Worm (Caenorhabditis elegans) whole organism, L2 larva: Measurements from ENCODE around the gene T05H10.8.

Experiments
- C34F6.9 ChIP-seq: fragments of 150-350 bp; optimal IDR thresholded peaks from 2 replicates; lab custom pipeline; 2014; ENCODE audit warnings: missing biosample characterization, missing genetic modification characterization
- F13H6.1 ChIP-seq: sonication (generic microtip); optimal IDR thresholded peaks from 2 replicates; lab custom pipeline; 2016; ENCODE audit warnings: missing genetic modification characterization, missing compliant biosample characterization
- Y55F3AM.14 ChIP-seq: fragments of 200-800 bp; sonication (Bioruptor generic); optimal IDR thresholded peaks from 2 replicates; lab custom pipeline; 2018; ENCODE audit warnings: mild to moderate bottlenecking, missing genetic modification characterization, missing compliant biosample characterization
- ZK546.5 ChIP-seq: sonication (generic microtip); optimal IDR thresholded peaks from 2 replicates; lab custom pipeline; 2017; ENCODE audit warnings: missing biosample characterization, missing genetic modification characterization
- blmp-1 ChIP-seq: sonication (generic microtip); optimal IDR thresholded peaks from 2 replicates; lab custom pipeline; 2017; ENCODE audit warnings: missing genetic modification characterization, mild to moderate bottlenecking, missing compliant biosample characterization, antibody characterized with exemption, moderate library complexity; ENCODE audit not compliant: insufficient read depth
- ceh-16 ChIP-seq: fragments of 150-350 bp; optimal IDR thresholded peaks from 2 replicates; lab custom pipeline; 2014; ENCODE audit warnings: missing biosample characterization, missing genetic modification characterization
- crh-2 ChIP-seq: sonication (generic microtip); optimal IDR thresholded peaks from 2 replicates; lab custom pipeline; 2017; ENCODE audit warnings: missing biosample characterization, missing genetic modification characterization
- dmd-4 ChIP-seq: sonication (generic microtip); optimal IDR thresholded peaks from 2 replicates; lab custom pipeline; 2017; ENCODE audit warnings: missing biosample characterization, missing genetic modification characterization
- egl-27 ChIP-seq: sonication (generic microtip); optimal IDR thresholded peaks from 3 replicates; lab custom pipeline; 2017; ENCODE audit warnings: missing biosample characterization, missing genetic modification reagents, missing genetic modification characterization
- elt-1 ChIP-seq: fragments of 150-350 bp; optimal IDR thresholded peaks from 2 replicates; lab custom pipeline; 2014; ENCODE audit warnings: missing biosample characterization, missing genetic modification characterization
- elt-3 ChIP-seq: sonication (generic microtip); optimal IDR thresholded peaks from 2 replicates; lab custom pipeline; 2017; ENCODE audit warnings: missing biosample characterization, missing genetic modification characterization
- fos-1 ChIP-seq: fragments of 150-350 bp; optimal IDR thresholded peaks from 2 replicates; lab custom pipeline; 2014; ENCODE audit warnings: missing biosample characterization, missing genetic modification characterization
- gmeb-1 ChIP-seq: fragments of 150-350 bp; optimal IDR thresholded peaks from 2 replicates; lab custom pipeline; 2014; ENCODE audit warnings: missing biosample characterization, missing genetic modification characterization
- lin-11 ChIP-seq: fragments of 150-350 bp; sonication (generic microtip); optimal IDR thresholded peaks from 2 replicates; lab custom pipeline; 2014; ENCODE audit warnings: missing biosample characterization, missing genetic modification characterization, inconsistent platforms, mixed read lengths
- lin-13 ChIP-seq: fragments of 150-350 bp; optimal IDR thresholded peaks from 2 replicates; lab custom pipeline; 2014; ENCODE audit warnings: missing biosample characterization, missing genetic modification reagents, missing genetic modification characterization
- lsy-2 ChIP-seq, 2 experiments: fragments of 150-350 bp in 1 of 2; sonication (generic microtip) in 1 of 2; optimal IDR thresholded peaks; 2 replicates each; lab custom pipeline; 2014 to 2017; ENCODE audit warnings: missing biosample characterization in 2 of 2, missing genetic modification characterization in 2 of 2
- mab-5 ChIP-seq: fragments of 150-350 bp; optimal IDR thresholded peaks from 2 replicates; lab custom pipeline; 2014; ENCODE audit warnings: missing biosample characterization, missing genetic modification characterization
- mdl-1 ChIP-seq, 2 experiments: fragments of 150-350 bp in 1 of 2; sonication (generic microtip) in 1 of 2; optimal IDR thresholded peaks; 2 replicates each; lab custom pipeline; 2017; ENCODE audit warnings: missing biosample characterization in 2 of 2, missing genetic modification characterization in 2 of 2
- nhr-10 ChIP-seq: sonication (generic microtip); optimal IDR thresholded peaks from 2 replicates; lab custom pipeline; 2017; ENCODE audit warnings: missing biosample characterization, missing genetic modification characterization
- nhr-11 ChIP-seq: fragments of 150-350 bp; optimal IDR thresholded peaks from 2 replicates; lab custom pipeline; 2014; ENCODE audit warnings: missing biosample characterization, missing genetic modification characterization
- nhr-129 ChIP-seq: fragments of 150-350 bp; optimal IDR thresholded peaks from 2 replicates; lab custom pipeline; 2014; ENCODE audit warnings: missing biosample characterization, missing genetic modification characterization
- nhr-21 ChIP-seq: fragments of 150-350 bp; optimal IDR thresholded peaks from 2 replicates; lab custom pipeline; 2014; ENCODE audit warnings: missing biosample characterization, missing genetic modification characterization
- nhr-23 ChIP-seq: fragments of 150-350 bp; optimal IDR thresholded peaks from 2 replicates; lab custom pipeline; 2014; ENCODE audit warnings: missing biosample characterization, missing genetic modification reagents, missing genetic modification characterization
- nhr-237 ChIP-seq: fragments of 150-350 bp; optimal IDR thresholded peaks from 2 replicates; lab custom pipeline; 2014; ENCODE audit warnings: missing biosample characterization, missing genetic modification characterization
- nhr-25 ChIP-seq: fragments of 150-350 bp; sonication (generic microtip); optimal IDR thresholded peaks from 3 replicates; lab custom pipeline; 2014; ENCODE audit warnings: missing biosample characterization, missing genetic modification characterization
- nhr-6 ChIP-seq: fragments of 150-350 bp; optimal IDR thresholded peaks from 2 replicates; lab custom pipeline; 2014; ENCODE audit warnings: missing biosample characterization, missing genetic modification characterization
- nhr-77 ChIP-seq: fragments of 150-350 bp; optimal IDR thresholded peaks from 2 replicates; lab custom pipeline; 2014; ENCODE audit warnings: missing biosample characterization, missing genetic modification characterization
- sem-4 ChIP-seq: fragments of 150-350 bp; optimal IDR thresholded peaks from 2 replicates; lab custom pipeline; 2014; ENCODE audit warnings: missing biosample characterization, missing genetic modification reagents, missing genetic modification characterization
- skn-1 ChIP-seq: sonication (generic microtip); optimal IDR thresholded peaks from 2 replicates; lab custom pipeline; 2017; ENCODE audit warnings: missing biosample characterization, missing genetic modification characterization
- sma-3 ChIP-seq: sonication (generic microtip); optimal IDR thresholded peaks from 2 replicates; lab custom pipeline; 2016; ENCODE audit warnings: missing genetic modification reagents, missing genetic modification characterization, missing compliant biosample characterization
- sma-9 ChIP-seq, 2 experiments: fragments of 150-350 bp in 1 of 2; sonication (generic microtip) in 1 of 2; optimal IDR thresholded peaks; 2 replicates each; lab custom pipeline; 2014 to 2016; ENCODE audit warnings: missing genetic modification characterization in 2 of 2, mild to moderate bottlenecking in 1 of 2, missing biosample characterization in 1 of 2, missing compliant biosample characterization in 1 of 2, missing genetic modification reagents in 1 of 2, moderate library complexity in 1 of 2
- snpc-4 ChIP-seq: fragments of 150-350 bp; optimal IDR thresholded peaks from 2 replicates; lab custom pipeline; 2014; ENCODE audit warnings: missing biosample characterization, missing genetic modification characterization
- unc-39 ChIP-seq: fragments of 150-350 bp; optimal IDR thresholded peaks from 2 replicates; lab custom pipeline; 2014; ENCODE audit warnings: missing biosample characterization, missing genetic modification characterization
- unc-55 ChIP-seq: fragments of 150-350 bp; sonication (generic microtip); optimal IDR thresholded peaks from 3 replicates; lab custom pipeline; 2014; ENCODE audit warnings: missing biosample characterization, missing genetic modification reagents, missing genetic modification characterization
- unc-62 ChIP-seq: fragments of 150-350 bp; optimal IDR thresholded peaks from 2 replicates; lab custom pipeline; 2014; ENCODE audit warnings: missing biosample characterization, missing genetic modification reagents, missing genetic modification characterization
- zag-1 ChIP-seq: fragments of 150-350 bp; optimal IDR thresholded peaks from 2 replicates; lab custom pipeline; 2014; ENCODE audit warnings: missing biosample characterization, missing genetic modification characterization
- ztf-1 ChIP-seq: fragments of 200-800 bp; sonication (Bioruptor generic); conservative IDR thresholded peaks from 2 replicates; pipeline ENCODE4 v1.3.6; 2022; ENCODE audit warnings: missing genetic modification characterization, missing compliant biosample characterization
- ztf-11 ChIP-seq: sonication (generic microtip); optimal IDR thresholded peaks from 2 replicates; lab custom pipeline; 2017; ENCODE audit warnings: missing biosample characterization, missing genetic modification characterization
- ztf-4 ChIP-seq: fragments of 150-350 bp; optimal IDR thresholded peaks from 2 replicates; lab custom pipeline; 2014; ENCODE audit warnings: missing biosample characterization, missing genetic modification characterization

T05H10.8 gene

ce11 chrII:8065985-8066384, 7.1 kb downstream of the T05H10.8 start, which contains the start of gene pdha-1:
Gene pdha-1 (plus strand): TSS chrII:8066285.
- TF ChIP-seq fos-1 (tag; lab: Kevin White, UChicago) (no peak), lsy-2 (tag; optimal IDR thresholded peaks at IDR 0.05; lab: Kevin White, UChicago) (no peak), elt-3 (tag; lab: Kevin White, UChicago) (no peak), unc-55 (no peak), gmeb-1 (tag; lab: Kevin White, UChicago) (no peak), F13H6.1 (tag; lab: Kevin White, UChicago) (no peak), ceh-16 (tag; lab: Kevin White, UChicago) (no peak), nhr-77 (tag; lab: Kevin White, UChicago) (no peak), nhr-237 (tag; lab: Kevin White, UChicago) (no peak)

ce11 chrII:8071012-8071625, 12.2 kb downstream of the T05H10.8 start:
- TF ChIP-seq ceh-16 (tag; lab: Kevin White, UChicago): no peak
- no peak for TF ChIP-seq elt-3 (tag; lab: Kevin White, UChicago)
- TF ChIP-seq lsy-2 (tag; optimal IDR thresholded peaks at IDR 0.05; lab: Kevin White, UChicago): no peak
- no peak for TF ChIP-seq ZK546.5
- TF ChIP-seq Y55F3AM.14: no peak
- TF ChIP-seq elt-1 (tag; lab: Kevin White, UChicago): no peak
- peak; percentile 46 for TF ChIP-seq sma-3 (GFP tag; lab: Kevin White, UChicago)
- no peak for TF ChIP-seq F13H6.1 (tag; lab: Kevin White, UChicago)
- no peak for TF ChIP-seq lin-11 (tag; lab: Kevin White, UChicago)
- no peak for TF ChIP-seq snpc-4
- TF ChIP-seq sma-9 (GFP tag; optimal IDR thresholded peaks at IDR 0.05; lab: Kevin White, UChicago): peak; percentile 53
- TF ChIP-seq sma-9 (tag; optimal IDR thresholded peaks at IDR 0.05; lab: Kevin White, UChicago): no peak
- TF ChIP-seq nhr-23: no peak
- no peak for TF ChIP-seq nhr-237 (tag; lab: Kevin White, UChicago)
- no peak for TF ChIP-seq unc-62 (GFP tag; lab: Kevin White, UChicago)
- no peak for TF ChIP-seq dmd-4 (tag; lab: Kevin White, UChicago)
- TF ChIP-seq ztf-11 (tag; lab: Kevin White, UChicago): no peak
- TF ChIP-seq zag-1 (tag; lab: Kevin White, UChicago): no peak
- TF ChIP-seq nhr-77 (tag; lab: Kevin White, UChicago): no peak
- TF ChIP-seq fos-1 (tag; lab: Kevin White, UChicago): peak; percentile 36
- TF ChIP-seq nhr-10 (tag; lab: Kevin White, UChicago): no peak
- TF ChIP-seq nhr-25: no peak
- no peak for TF ChIP-seq C34F6.9 (tag; lab: Kevin White, UChicago)
- TF ChIP-seq mdl-1 (tag; optimal IDR thresholded peaks at IDR 0.05; lab: Kevin White, UChicago): no peak
- TF ChIP-seq nhr-129: no peak
- peak; percentile 33 for TF ChIP-seq crh-2 (tag; lab: Kevin White, UChicago)
- peak; percentile 52 for TF ChIP-seq blmp-1 (tag; lab: Kevin White, UChicago)
- TF ChIP-seq nhr-21: peak; percentile 30
- TF ChIP-seq ztf-1 (GFP tag; lab: Robert Waterston, UW): no peak
- TF ChIP-seq nhr-11 (tag; lab: Kevin White, UChicago): no peak
- no peak for TF ChIP-seq unc-39 (tag; lab: Kevin White, UChicago)
- TF ChIP-seq sem-4 (tag; lab: Kevin White, UChicago): no peak
- no peak for TF ChIP-seq ztf-4 (tag; lab: Kevin White, UChicago)
- TF ChIP-seq nhr-6 (tag; lab: Kevin White, UChicago): no peak
- no peak for TF ChIP-seq skn-1 (tag; lab: Kevin White, UChicago)
- no peak for TF ChIP-seq mab-5 (tag; lab: Kevin White, UChicago)
- TF ChIP-seq lin-13 (GFP tag; lab: Kevin White, UChicago): no peak
- no peak for TF ChIP-seq egl-27 (tag; lab: Kevin White, UChicago)
